Worm (Caenorhabditis elegans): Measurements from ENCODE around the gene wdr-5.1.

The wdr-5.1 gene

ce11 chrIII:3692516-3692915, 12.6 kb upstream of the wdr-5.1 start (continued):
- TF ChIP-seq nhr-27 (tag; optimal IDR thresholded peaks at IDR 0.05) (no peak), hmg-1.2 (GFP tag; IDR thresholded peaks at IDR 0.05) (no peak), athp-1 (tag; optimal IDR thresholded peaks at IDR 0.05) (no peak), F22D6.2 (tag; optimal IDR thresholded peaks at IDR 0.05) (no peak), him-1 (tag; optimal IDR thresholded peaks at IDR 0.05) (no peak), nfyb-1 (GFP tag; IDR thresholded peaks at IDR 0.05) (no peak), lin-26 (GFP tag; IDR thresholded peaks at IDR 0.05) (no peak), B0019.2 (GFP tag; conservative IDR thresholded peaks at IDR 0.05) (no peak)

DNA sequence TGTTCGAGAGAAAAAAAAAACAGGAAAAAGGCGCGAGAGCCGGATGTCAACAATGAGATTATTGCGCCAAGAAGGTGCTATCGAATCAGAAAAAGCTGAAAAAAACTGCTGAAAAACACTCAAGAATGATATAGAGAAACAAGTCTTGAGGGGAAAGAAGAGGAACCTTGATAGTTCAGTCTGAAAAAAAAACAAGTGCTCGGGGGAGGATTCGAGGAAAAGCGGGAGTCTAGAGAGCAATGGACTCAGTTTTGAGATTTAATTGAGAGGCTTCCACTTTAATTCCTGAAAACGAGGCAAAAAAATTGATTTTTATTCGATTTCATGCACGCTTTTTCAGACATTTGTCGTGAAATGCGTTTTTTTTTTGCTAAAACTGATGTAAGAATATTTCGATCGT, 10.5 kb upstream of the wdr-5.1 start, which contains the start of gene npr-15:
Gene npr-15 (minus strand): TSS at position 101 of the 400 bp plus-strand sequence.
- TF ChIP-seq ztf-28 (GFP tag; IDR thresholded peaks at IDR 0.05) (no peak), akir-1 (GFP tag; optimal IDR thresholded peaks at IDR 0.05) (no peak), bed-2 (GFP tag; IDR thresholded peaks at IDR 0.05) (no peak), nhr-120 (GFP tag; IDR thresholded peaks at IDR 0.05) (no peak), mel-28 (tag; optimal IDR thresholded peaks at IDR 0.05; ENCODE audit: borderline replicate concordance) (no peak), nhr-90 (tag; optimal IDR thresholded peaks at IDR 0.05) (no peak), ztf-26 (tag; optimal IDR thresholded peaks at IDR 0.05) (no peak), D2030.7 (GFP tag; IDR thresholded peaks at IDR 0.05) (no peak), F52B5.7 (tag; optimal IDR thresholded peaks at IDR 0.05) (no peak), Y56A3A.18 (GFP tag; IDR thresholded peaks at IDR 0.05) (no peak), chd-7 (tag; optimal IDR thresholded peaks at IDR 0.05) (no peak), somi-1 (GFP tag; optimal IDR thresholded peaks at IDR 0.05) (no peak), hlh-12 (tag; optimal IDR thresholded peaks at IDR 0.05) (no peak), nfyb-1 (GFP tag; IDR thresholded peaks at IDR 0.05) (no peak), ztf-6 (GFP tag; IDR thresholded peaks at IDR 0.05) (no peak), egl-44 (GFP tag; IDR thresholded peaks at IDR 0.05) (no peak), hsf-1 (GFP tag; IDR thresholded peaks at IDR 0.05) (no peak), lsl-1 (GFP tag; optimal IDR thresholded peaks at IDR 0.05) (no peak)

DNA sequence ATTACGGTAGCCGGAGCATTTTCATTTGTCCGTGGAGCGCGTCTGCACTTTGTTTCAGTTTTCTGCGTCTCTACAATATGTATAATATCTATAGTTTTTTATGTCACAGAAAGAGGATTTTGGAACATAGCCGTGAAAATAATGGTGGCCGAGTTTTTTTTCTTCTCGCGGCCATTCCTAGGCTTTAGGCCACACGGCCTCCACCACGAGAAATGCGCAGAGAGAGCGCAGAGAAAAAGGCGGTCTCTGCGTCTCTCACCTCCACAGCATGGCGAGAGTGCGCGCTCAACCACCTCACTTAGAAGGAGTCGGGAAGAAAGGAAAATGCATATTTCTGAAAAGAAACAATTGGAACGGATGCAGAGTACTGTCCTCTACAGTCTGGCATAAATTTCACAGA, 9.7 kb upstream of the wdr-5.1 start:
- TF ChIP-seq let-607 (tag; optimal IDR thresholded peaks at IDR 0.05): peak in 1 of 2 experiments; percentile 46
- TF ChIP-seq mcd-1 (GFP tag; IDR thresholded peaks at IDR 0.05): peak; percentile 92
- peak; percentile 50; the same call in 1 of the 2 replicates for TF ChIP-seq egrh-3 (GFP tag; IDR thresholded peaks at IDR 0.05)
- peak; percentile 62 for TF ChIP-seq ceh-100 (GFP tag; IDR thresholded peaks at IDR 0.05)
- TF ChIP-seq K11D2.4 (GFP tag; IDR thresholded peaks at IDR 0.05): peak; percentile 81
- 0 out of 2 replicates have a peak, but pooled peaks have one; percentile 31 for TF ChIP-seq attf-3 (GFP tag; conservative IDR thresholded peaks at IDR 0.05)
- peak; percentile 78 for TF ChIP-seq nfyb-1 (GFP tag; IDR thresholded peaks at IDR 0.05)
- TF ChIP-seq lir-1 (GFP tag; conservative IDR thresholded peaks at IDR 0.05): 0 out of 2 replicates have a peak, but pooled peaks have one; percentile 27
- peak; percentile 93 for TF ChIP-seq hmg-1.2 (GFP tag; IDR thresholded peaks at IDR 0.05)
- peak; percentile 50; the same call in 1 of the 2 replicates for TF ChIP-seq ceh-91 (GFP tag; IDR thresholded peaks at IDR 0.05)
- TF ChIP-seq ztf-18 (tag; optimal IDR thresholded peaks at IDR 0.05): peak; percentile 88
- TF ChIP-seq C17E4.6 (GFP tag; IDR thresholded peaks at IDR 0.05): peak; percentile 55; the same call in 1 of the 2 replicates
- peak; percentile 31 for TF ChIP-seq lin-40 (tag; optimal IDR thresholded peaks at IDR 0.05)
- 0 out of 2 replicates have a peak, but pooled peaks have one; percentile 28 for TF ChIP-seq Y56A3A.18 (GFP tag; IDR thresholded peaks at IDR 0.05)

Data from whole organism, young adult.